Worm (Caenorhabditis elegans) whole organism, L2 larva: ENCODE data around the gene math-40.
"Not testable (repeated sequence)": the region's sequence is repeated elsewhere in the genome, so short reads cannot be mapped to it uniquely, and the experiment has no call there.

Experiments used
- F13H6.1 ChIP-seq: sonication (generic microtip); optimal IDR thresholded peaks from 2 replicates; lab custom pipeline; 2016; ENCODE audit warnings: missing genetic modification characterization, missing compliant biosample characterization
- R02D3.7 ChIP-seq: fragments of 150-350 bp; optimal IDR thresholded peaks from 2 replicates; lab custom pipeline; 2014; ENCODE audit warnings: missing biosample characterization, missing genetic modification characterization
- ZK546.5 ChIP-seq: sonication (generic microtip); optimal IDR thresholded peaks from 2 replicates; lab custom pipeline; 2017; ENCODE audit warnings: missing biosample characterization, missing genetic modification characterization
- alr-1 ChIP-seq: fragments of 150-350 bp; optimal IDR thresholded peaks from 2 replicates; lab custom pipeline; 2014; ENCODE audit warnings: missing biosample characterization, missing genetic modification characterization
- aly-2 ChIP-seq: fragments of 150-350 bp; optimal IDR thresholded peaks from 2 replicates; lab custom pipeline; 2014; ENCODE audit warnings: missing biosample characterization, missing genetic modification characterization
- ama-1 ChIP-seq: fragments of 150-350 bp; optimal IDR thresholded peaks from 2 replicates; lab custom pipeline; 2018; ENCODE audit warnings: inconsistent platforms
- blmp-1 ChIP-seq: sonication (generic microtip); optimal IDR thresholded peaks from 2 replicates; lab custom pipeline; 2017; ENCODE audit warnings: missing genetic modification characterization, mild to moderate bottlenecking, missing compliant biosample characterization, antibody characterized with exemption, moderate library complexity; ENCODE audit not compliant: insufficient read depth
- ceh-16 ChIP-seq: fragments of 150-350 bp; optimal IDR thresholded peaks from 2 replicates; lab custom pipeline; 2014; ENCODE audit warnings: missing biosample characterization, missing genetic modification characterization
- ceh-82 ChIP-seq: fragments of 150-350 bp; optimal IDR thresholded peaks from 2 replicates; lab custom pipeline; 2014; ENCODE audit warnings: missing biosample characterization, missing genetic modification characterization
- crh-2 ChIP-seq: sonication (generic microtip); optimal IDR thresholded peaks from 2 replicates; lab custom pipeline; 2017; ENCODE audit warnings: missing biosample characterization, missing genetic modification characterization
- dmd-4 ChIP-seq: sonication (generic microtip); optimal IDR thresholded peaks from 2 replicates; lab custom pipeline; 2017; ENCODE audit warnings: missing biosample characterization, missing genetic modification characterization
- egl-27 ChIP-seq: sonication (generic microtip); optimal IDR thresholded peaks from 3 replicates; lab custom pipeline; 2017; ENCODE audit warnings: missing biosample characterization, missing genetic modification reagents, missing genetic modification characterization
- elt-3 ChIP-seq: sonication (generic microtip); optimal IDR thresholded peaks from 2 replicates; lab custom pipeline; 2017; ENCODE audit warnings: missing biosample characterization, missing genetic modification characterization
- fos-1 ChIP-seq: fragments of 150-350 bp; optimal IDR thresholded peaks from 2 replicates; lab custom pipeline; 2014; ENCODE audit warnings: missing biosample characterization, missing genetic modification characterization
- lin-11 ChIP-seq: fragments of 150-350 bp; sonication (generic microtip); optimal IDR thresholded peaks from 2 replicates; lab custom pipeline; 2014; ENCODE audit warnings: missing biosample characterization, missing genetic modification characterization, inconsistent platforms, mixed read lengths
- mab-5 ChIP-seq: fragments of 150-350 bp; optimal IDR thresholded peaks from 2 replicates; lab custom pipeline; 2014; ENCODE audit warnings: missing biosample characterization, missing genetic modification characterization
- mbf-1 ChIP-seq: sonication (generic microtip); optimal IDR thresholded peaks from 2 replicates; lab custom pipeline; 2017; ENCODE audit warnings: missing biosample characterization, missing genetic modification characterization
- nhr-11 ChIP-seq: fragments of 150-350 bp; optimal IDR thresholded peaks from 2 replicates; lab custom pipeline; 2014; ENCODE audit warnings: missing biosample characterization, missing genetic modification characterization
- nhr-12 ChIP-seq: fragments of 150-350 bp; optimal IDR thresholded peaks from 2 replicates; lab custom pipeline; 2014; ENCODE audit warnings: missing biosample characterization, missing genetic modification characterization
- nhr-129 ChIP-seq: fragments of 150-350 bp; optimal IDR thresholded peaks from 2 replicates; lab custom pipeline; 2014; ENCODE audit warnings: missing biosample characterization, missing genetic modification characterization
- nhr-21 ChIP-seq: fragments of 150-350 bp; optimal IDR thresholded peaks from 2 replicates; lab custom pipeline; 2014; ENCODE audit warnings: missing biosample characterization, missing genetic modification characterization
- nhr-237 ChIP-seq: fragments of 150-350 bp; optimal IDR thresholded peaks from 2 replicates; lab custom pipeline; 2014; ENCODE audit warnings: missing biosample characterization, missing genetic modification characterization
- nhr-25 ChIP-seq: fragments of 150-350 bp; sonication (generic microtip); optimal IDR thresholded peaks from 3 replicates; lab custom pipeline; 2014; ENCODE audit warnings: missing biosample characterization, missing genetic modification characterization
- nhr-6 ChIP-seq: fragments of 150-350 bp; optimal IDR thresholded peaks from 2 replicates; lab custom pipeline; 2014; ENCODE audit warnings: missing biosample characterization, missing genetic modification characterization
- nhr-77 ChIP-seq: fragments of 150-350 bp; optimal IDR thresholded peaks from 2 replicates; lab custom pipeline; 2014; ENCODE audit warnings: missing biosample characterization, missing genetic modification characterization
- skn-1 ChIP-seq: sonication (generic microtip); optimal IDR thresholded peaks from 2 replicates; lab custom pipeline; 2017; ENCODE audit warnings: missing biosample characterization, missing genetic modification characterization
- snpc-4 ChIP-seq: fragments of 150-350 bp; optimal IDR thresholded peaks from 2 replicates; lab custom pipeline; 2014; ENCODE audit warnings: missing biosample characterization, missing genetic modification characterization
- unc-39 ChIP-seq: fragments of 150-350 bp; optimal IDR thresholded peaks from 2 replicates; lab custom pipeline; 2014; ENCODE audit warnings: missing biosample characterization, missing genetic modification characterization
- unc-55 ChIP-seq: fragments of 150-350 bp; sonication (generic microtip); optimal IDR thresholded peaks from 3 replicates; lab custom pipeline; 2014; ENCODE audit warnings: missing biosample characterization, missing genetic modification reagents, missing genetic modification characterization
- unc-62 ChIP-seq: fragments of 150-350 bp; optimal IDR thresholded peaks from 2 replicates; lab custom pipeline; 2014; ENCODE audit warnings: missing biosample characterization, missing genetic modification reagents, missing genetic modification characterization
- ztf-1 ChIP-seq: fragments of 200-800 bp; sonication (Bioruptor generic); conservative IDR thresholded peaks from 2 replicates; pipeline ENCODE4 v1.3.6; 2022; ENCODE audit warnings: missing genetic modification characterization, missing compliant biosample characterization
- ztf-11 ChIP-seq: sonication (generic microtip); optimal IDR thresholded peaks from 2 replicates; lab custom pipeline; 2017; ENCODE audit warnings: missing biosample characterization, missing genetic modification characterization
- ztf-4 ChIP-seq: fragments of 150-350 bp; optimal IDR thresholded peaks from 2 replicates; lab custom pipeline; 2014; ENCODE audit warnings: missing biosample characterization, missing genetic modification characterization

Gene math-40

ce11 chrII:1852503-1852902 lies 22.1 kb downstream of the math-40 start, which contains the start of gene C52E2.2:
C52E2.2 (plus strand) TSS chrII:1852803.
- TF ChIP-seq ZK546.5 (no peak), nhr-6 (tag; lab: Kevin White, UChicago) (no peak), nhr-21 (tag; lab: Kevin White, UChicago) (no peak), nhr-129 (no peak), unc-62 (GFP tag; lab: Kevin White, UChicago) (no peak), nhr-11 (no peak), R02D3.7 (tag; lab: Kevin White, UChicago) (no peak), snpc-4 (tag; lab: Kevin White, UChicago) (no peak)

ce11 chrII:1854094-1854493 lies 23.7 kb downstream of the math-40 start, which contains the start of gene fbxb-95:
fbxb-95 (plus strand) TSS chrII:1854394.
- TF ChIP-seq nhr-21 (tag; lab: Kevin White, UChicago); crh-2; mab-5: not testable (repeated sequence)
- TF ChIP-seq, all 48 proteins: peak for 0; not testable (repeated sequence) for 48

ce11 chrII:1861285-1861793 lies 30.9 kb downstream of the math-40 start, which contains the start of gene C16C4.18:
C16C4.18 (minus strand) TSS chrII:1861335.
- not testable (repeated sequence) for TF ChIP-seq ama-1 (lab: Kevin White, UChicago); ztf-11; unc-55 (GFP tag; lab: Kevin White, UChicago)

ce11 chrII:1862334-1862733 lies 31.9 kb downstream of the math-40 start, which contains the start of gene fbxb-98:
fbxb-98 (plus strand) TSS chrII:1862634.
- TF ChIP-seq blmp-1; ceh-82; nhr-25 (tag; lab: Kevin White, UChicago): not testable (repeated sequence)

- TF ChIP-seq nhr-25 (tag; lab: Kevin White, UChicago) (no peak), alr-1 (tag; lab: Kevin White, UChicago) (no peak), unc-55 (GFP tag; lab: Kevin White, UChicago) (no peak), fos-1 (no peak), mbf-1 (tag; lab: Kevin White, UChicago) (no peak), F13H6.1 (no peak), elt-3 (tag; lab: Kevin White, UChicago) (no peak)
Observed at ce11 chrII:1864278-1864677, 33.8 kb downstream of the math-40 start, which contains the start of gene C16C4.17. C16C4.17 (plus strand) TSS chrII:1864578.

ce11 chrII:1865683-1866431 lies 35.4 kb downstream of the math-40 start, which contains the start of gene math-15:
math-15 (plus strand) TSS chrII:1866381.
- no peak for TF ChIP-seq nhr-129
- peak; percentile 50 for TF ChIP-seq fos-1

- TF ChIP-seq R02D3.7 (tag; lab: Kevin White, UChicago), result no peak
- TF ChIP-seq nhr-21 (tag; lab: Kevin White, UChicago), result no peak
- TF ChIP-seq mab-5, result no peak
- TF ChIP-seq nhr-129, result no peak
- TF ChIP-seq unc-55 (GFP tag; lab: Kevin White, UChicago), result no peak
- no peak for TF ChIP-seq ztf-4 (tag; lab: Kevin White, UChicago)
- no peak for TF ChIP-seq unc-62 (GFP tag; lab: Kevin White, UChicago)
Observed at ce11 chrII:1869120-1869519, 38.7 kb downstream of the math-40 start, which contains the start of gene math-14. math-14 (plus strand) TSS chrII:1869420.

ce11 chrII:1870875-1871592 lies 40.6 kb downstream of the math-40 start, which contains the start of gene math-10:
math-10 (plus strand) TSS chrII:1871542.
- TF ChIP-seq ceh-16 (tag; lab: Kevin White, UChicago) (no peak), fos-1 (peak; percentile 24), skn-1 (no peak), unc-39 (tag; lab: Kevin White, UChicago) (no peak), egl-27 (tag; lab: Kevin White, UChicago) (no peak), ama-1 (lab: Kevin White, UChicago) (no peak), ZK546.5 (no peak), crh-2 (peak; percentile 7), lin-11 (tag; lab: Kevin White, UChicago) (no peak), dmd-4 (tag; lab: Kevin White, UChicago) (no peak), F13H6.1 (no peak), ztf-1 (GFP tag; lab: Robert Waterston, UW) (no peak), nhr-25 (tag; lab: Kevin White, UChicago) (no peak), aly-2 (no peak), nhr-237 (no peak), nhr-12 (no peak), nhr-77 (tag; lab: Kevin White, UChicago) (no peak)
